Fruit fly (Drosophila melanogaster) whole organism, embryonic: Measurements from ENCODE around the gene CstF50.

Source experiments
- CG11560 ChIP-seq: fragments of 200-800 bp; sonication (Bioruptor generic); IDR thresholded peaks from 3 replicates; pipeline ENCODE4 v1.3.6; 2022; ENCODE audit warnings: missing biosample characterization, missing genetic modification characterization
- CG11695 ChIP-seq: fragments of 200-800 bp; sonication (Bioruptor generic); IDR thresholded peaks from 3 replicates; pipeline ENCODE4 v1.3.6; 2022; ENCODE audit warnings: missing biosample characterization, missing genetic modification characterization
- CG13287 ChIP-seq: fragments of 200-800 bp; sonication (Bioruptor generic); IDR thresholded peaks from 2 replicates; pipeline ENCODE4 v1.3.6; 2022; ENCODE audit warnings: missing biosample characterization, missing genetic modification characterization; ENCODE audit not compliant: partially characterized antibody
- CG14710 ChIP-seq: fragments of 200-800 bp; sonication (Bioruptor generic); optimal IDR thresholded peaks from 3 replicates; lab custom pipeline; 2019; ENCODE audit warnings: missing biosample characterization, mild to moderate bottlenecking, missing genetic modification characterization, moderate library complexity
- CG14965 ChIP-seq: fragments of 200-800 bp; sonication (Bioruptor generic); optimal IDR thresholded peaks from 2 replicates; lab custom pipeline; 2016; ENCODE audit warnings: missing biosample characterization, missing genetic modification characterization, borderline replicate concordance
- CG15011 ChIP-seq: fragments of 200-800 bp; sonication (Bioruptor generic); optimal IDR thresholded peaks from 3 replicates; lab custom pipeline; 2018; ENCODE audit warnings: missing biosample characterization, mild to moderate bottlenecking, missing genetic modification characterization
- CG1602 ChIP-seq: fragments of 200-800 bp; sonication (Bioruptor generic); optimal IDR thresholded peaks from 3 replicates; lab custom pipeline; 2016; ENCODE audit warnings: missing biosample characterization, missing genetic modification characterization
- CG1792 ChIP-seq: fragments of 200-800 bp; sonication (Bioruptor generic); optimal IDR thresholded peaks from 2 replicates; lab custom pipeline; 2016; ENCODE audit warnings: missing biosample characterization, missing genetic modification characterization
- CG42726 ChIP-seq: fragments of 200-800 bp; sonication (Bioruptor generic); IDR thresholded peaks from 2 replicates; pipeline ENCODE4 v1.3.6; 2022; ENCODE audit warnings: missing biosample characterization, missing genetic modification characterization; ENCODE audit not compliant: partially characterized antibody
- CG4707 ChIP-seq: fragments of 200-800 bp; sonication (Bioruptor generic); optimal IDR thresholded peaks from 2 replicates; lab custom pipeline; 2018; ENCODE audit warnings: missing biosample characterization, mild to moderate bottlenecking, missing genetic modification characterization, moderate library complexity
- CG6813 ChIP-seq: fragments of 200-800 bp; sonication (Bioruptor generic); optimal IDR thresholded peaks from 2 replicates; lab custom pipeline; 2017; ENCODE audit warnings: missing biosample characterization, missing genetic modification characterization, mild to moderate bottlenecking, moderate library complexity, missing genetic modification reagents
- CG7745 ChIP-seq: fragments of 200-800 bp; sonication (Bioruptor generic); optimal IDR thresholded peaks from 2 replicates; lab custom pipeline; 2018; ENCODE audit warnings: missing biosample characterization, mild to moderate bottlenecking, missing genetic modification characterization, moderate library complexity
- CG9437 ChIP-seq: fragments of 200-800 bp; sonication (Bioruptor generic); optimal IDR thresholded peaks from 2 replicates; lab custom pipeline; 2018; ENCODE audit warnings: missing biosample characterization, mild to moderate bottlenecking, missing genetic modification characterization
- H15 ChIP-seq: fragments of 200-800 bp; sonication (Bioruptor generic); IDR thresholded peaks from 3 replicates; pipeline ENCODE4 v1.3.6; 2022; ENCODE audit warnings: missing biosample characterization, missing genetic modification characterization
- H2.0 ChIP-seq: fragments of 200-800 bp; sonication (Bioruptor generic); IDR thresholded peaks from 2 replicates; pipeline ENCODE4 v1.3.6; 2022; ENCODE audit warnings: missing biosample characterization, missing genetic modification characterization
- HLHmδ ChIP-seq: fragments of 200-800 bp; sonication (Bioruptor generic); optimal IDR thresholded peaks from 2 replicates; lab custom pipeline; 2018; ENCODE audit warnings: missing biosample characterization, mild to moderate bottlenecking, missing genetic modification characterization, moderate library complexity
- Hey ChIP-seq: fragments of 200-800 bp; sonication (Bioruptor generic); optimal IDR thresholded peaks from 3 replicates; lab custom pipeline; 2018; ENCODE audit warnings: missing biosample characterization, mild to moderate bottlenecking, missing genetic modification characterization
- Hr51 ChIP-seq, 2 experiments: fragments of 200-800 bp; sonication (Bioruptor generic); optimal IDR thresholded peaks; 2 replicates in 1 of 2; 3 replicates in 1 of 2; lab custom pipeline; 2016 to 2018; ENCODE audit warnings: missing biosample characterization in 2 of 2, missing genetic modification characterization in 2 of 2, mild to moderate bottlenecking in 1 of 2, moderate library complexity in 1 of 2
- Hr78 ChIP-seq, 2 experiments: fragments of 200-800 bp in 1 of 2; fragments of >200 bp in 1 of 2; sonication (Bioruptor generic) in 1 of 2; optimal IDR thresholded peaks; 2 replicates each; lab custom pipeline; 2017 to 2019; ENCODE audit warnings: missing biosample characterization in 2 of 2, missing genetic modification characterization in 2 of 2, mild to moderate bottlenecking in 1 of 2, moderate library complexity in 1 of 2
- Kr ChIP-seq: fragments of 200-800 bp; sonication (Bioruptor generic); optimal IDR thresholded peaks from 2 replicates; lab custom pipeline; 2017; ENCODE audit warnings: missing biosample characterization, mild to moderate bottlenecking, missing genetic modification characterization
- MTF-1 ChIP-seq: fragments of 200-800 bp; sonication (Bioruptor generic); optimal IDR thresholded peaks from 2 replicates; lab custom pipeline; 2018; ENCODE audit warnings: missing biosample characterization, mild to moderate bottlenecking, missing genetic modification characterization, borderline replicate concordance
- Meics ChIP-seq: fragments of 200-800 bp; sonication (Bioruptor generic); optimal IDR thresholded peaks from 2 replicates; lab custom pipeline; 2017; ENCODE audit warnings: missing biosample characterization, mild to moderate bottlenecking, missing genetic modification characterization
- NFAT ChIP-seq: fragments of 200-800 bp; sonication (Bioruptor generic); IDR thresholded peaks from 2 replicates; pipeline ENCODE4 v1.3.6; 2022; ENCODE audit warnings: missing biosample characterization, missing genetic modification characterization
- Nf-YA ChIP-seq: fragments of 200-800 bp; sonication (Bioruptor generic); IDR thresholded peaks from 2 replicates; pipeline ENCODE4 v1.3.6; 2022; ENCODE audit warnings: missing biosample characterization, missing genetic modification characterization
- Ravus ChIP-seq: fragments of 200-800 bp; sonication (Bioruptor generic); IDR thresholded peaks from 2 replicates; pipeline ENCODE4 v1.3.6; 2022; ENCODE audit warnings: missing biosample characterization, missing genetic modification characterization
- Scr ChIP-seq: fragments of 200-800 bp; sonication (Bioruptor generic); IDR thresholded peaks from 2 replicates; pipeline ENCODE4 v1.3.6; 2022; ENCODE audit warnings: missing biosample characterization, missing genetic modification characterization; ENCODE audit not compliant: partially characterized antibody
- Side ChIP-seq: fragments of 200-800 bp; sonication (Bioruptor generic); optimal IDR thresholded peaks from 2 replicates; lab custom pipeline; 2016; ENCODE audit warnings: missing biosample characterization, missing genetic modification characterization
- Ssrp ChIP-seq: fragments of 200-800 bp; sonication (Bioruptor generic); optimal IDR thresholded peaks from 2 replicates; lab custom pipeline; 2018; ENCODE audit warnings: missing biosample characterization, mild to moderate bottlenecking, missing genetic modification characterization, moderate library complexity
- bigmax ChIP-seq: fragments of 200-800 bp; sonication (Bioruptor generic); optimal IDR thresholded peaks from 2 replicates; lab custom pipeline; 2018; ENCODE audit warnings: missing biosample characterization, mild to moderate bottlenecking, missing genetic modification characterization
- bsh ChIP-seq, 2 experiments: fragments of 200-800 bp; sonication (Bioruptor generic); optimal IDR thresholded peaks; 2 replicates each; lab custom pipeline; 2017 to 2018; ENCODE audit warnings: mild to moderate bottlenecking in 2 of 2, missing biosample characterization in 2 of 2, missing genetic modification characterization in 2 of 2, moderate library complexity in 1 of 2
- caup ChIP-seq: fragments of 200-800 bp; sonication (Bioruptor generic); optimal IDR thresholded peaks from 3 replicates; lab custom pipeline; 2017; ENCODE audit warnings: missing biosample characterization, mild to moderate bottlenecking, missing genetic modification characterization, moderate library complexity; ENCODE audit not compliant: severe bottlenecking
- ci ChIP-seq: fragments of 200-800 bp; sonication (Bioruptor generic); IDR thresholded peaks from 3 replicates; pipeline ENCODE4 v1.3.6; 2022; ENCODE audit warnings: missing biosample characterization, missing genetic modification characterization
- crol ChIP-seq: fragments of 200-800 bp; sonication (Bioruptor generic); IDR thresholded peaks from 2 replicates; pipeline ENCODE4 v1.3.6; 2022; ENCODE audit warnings: missing biosample characterization, missing genetic modification characterization
- dati ChIP-seq: fragments of 200-800 bp; sonication (Bioruptor generic); IDR thresholded peaks from 2 replicates; pipeline ENCODE4 v1.3.6; 2022; ENCODE audit warnings: missing biosample characterization, missing genetic modification characterization
- gem ChIP-seq: fragments of 200-800 bp; sonication (Bioruptor generic); optimal IDR thresholded peaks from 2 replicates; lab custom pipeline; 2019; ENCODE audit warnings: missing biosample characterization, mild to moderate bottlenecking, missing genetic modification characterization, moderate library complexity
- ham ChIP-seq: fragments of 200-800 bp; sonication (Bioruptor generic); IDR thresholded peaks from 2 replicates; pipeline ENCODE4 v1.3.6; 2022; ENCODE audit warnings: missing biosample characterization, missing genetic modification characterization
- hkb ChIP-seq, 2 experiments: fragments of 200-800 bp in 1 of 2; fragments of >200 bp in 1 of 2; sonication (Bioruptor generic) in 1 of 2; IDR thresholded peaks in 1 of 2; optimal IDR thresholded peaks in 1 of 2; 2 replicates each; pipeline versions ENCODE4 v1.3.6 to Lab custom; 2017 to 2022; ENCODE audit warnings: missing biosample characterization in 1 of 2, missing genetic modification characterization in 1 of 2
- nerfin-2 ChIP-seq: fragments of 200-800 bp; sonication (Bioruptor generic); IDR thresholded peaks from 2 replicates; pipeline ENCODE4 v1.3.6; 2022; ENCODE audit warnings: missing biosample characterization, missing genetic modification characterization; ENCODE audit not compliant: partially characterized antibody
- nmo ChIP-seq: fragments of 200-800 bp; sonication (Bioruptor generic); optimal IDR thresholded peaks from 2 replicates; lab custom pipeline; 2018; ENCODE audit warnings: missing biosample characterization, mild to moderate bottlenecking, missing genetic modification characterization, moderate library complexity
- rib ChIP-seq: fragments of 200-800 bp; sonication (Bioruptor generic); IDR thresholded peaks from 2 replicates; pipeline ENCODE4 v1.3.6; 2022; ENCODE audit warnings: missing biosample characterization, missing genetic modification characterization
- seq ChIP-seq: fragments of 200-800 bp; sonication (Bioruptor generic); IDR thresholded peaks from 2 replicates; pipeline ENCODE4 v1.3.6; 2022; ENCODE audit warnings: missing biosample characterization, missing genetic modification characterization
- slou ChIP-seq: fragments of 200-800 bp; sonication (Bioruptor generic); optimal IDR thresholded peaks from 3 replicates; lab custom pipeline; 2016; ENCODE audit warnings: missing biosample characterization, missing genetic modification characterization
- sna ChIP-seq: fragments of 200-800 bp; sonication (Bioruptor generic); IDR thresholded peaks from 2 replicates; pipeline ENCODE4 v1.3.6; 2022; ENCODE audit warnings: missing biosample characterization, missing genetic modification characterization; ENCODE audit not compliant: partially characterized antibody
- tap ChIP-seq: fragments of 200-800 bp; optimal IDR thresholded peaks from 3 replicates; lab custom pipeline; 2019; ENCODE audit warnings: missing biosample characterization, mild to moderate bottlenecking, missing genetic modification characterization, moderate library complexity
- tna ChIP-seq: fragments of 200-800 bp; sonication (Bioruptor generic); IDR thresholded peaks from 2 replicates; pipeline ENCODE4 v1.3.6; 2022; ENCODE audit warnings: missing biosample characterization, missing genetic modification characterization; ENCODE audit not compliant: partially characterized antibody
- zen2 ChIP-seq: fragments of 200-800 bp; sonication (Bioruptor generic); IDR thresholded peaks from 3 replicates; pipeline ENCODE4 v1.3.6; 2022; ENCODE audit warnings: missing biosample characterization, missing genetic modification characterization; ENCODE audit not compliant: partially characterized antibody

Gene CstF50

DNA sequence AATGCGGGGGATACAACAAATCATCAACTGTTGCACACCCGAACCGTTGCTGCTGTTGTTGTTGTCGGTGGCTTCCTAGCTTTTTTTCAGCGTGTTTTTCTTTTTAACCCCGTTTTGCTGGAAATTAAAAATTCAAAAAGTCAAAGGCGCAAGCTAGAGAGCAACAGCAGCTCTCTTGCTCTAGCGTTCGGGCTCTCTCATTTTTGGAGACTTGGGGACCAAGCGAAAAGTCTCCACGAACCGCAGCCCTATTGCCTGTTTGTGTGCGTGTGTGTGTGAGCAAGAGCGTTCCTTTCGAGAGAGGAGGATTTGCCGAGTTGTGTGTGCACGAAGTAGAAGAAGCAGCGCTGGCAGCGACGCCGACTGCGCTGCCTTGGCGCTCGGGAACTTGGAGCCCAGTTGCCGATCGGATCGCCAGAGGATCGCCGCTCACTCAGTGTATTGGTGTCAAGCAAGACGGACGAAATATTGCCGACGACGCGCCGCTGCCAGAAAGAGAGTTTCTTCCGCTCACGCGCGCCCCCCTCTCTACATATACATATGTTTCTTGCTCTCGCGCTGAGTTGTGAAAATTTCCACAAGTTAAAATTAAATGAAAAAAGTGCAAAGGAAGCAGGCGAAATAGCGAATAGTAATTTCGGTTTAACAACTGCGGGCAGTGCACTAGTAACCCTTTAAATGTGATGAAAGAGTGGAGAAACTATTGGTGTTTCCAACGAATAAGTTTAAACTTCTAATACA is 12.0 kb downstream of the CstF50 start (continued):
- peak; percentile 9 for TF ChIP-seq caup (GFP tag; lab: Kevin White, UChicago)
- peak; percentile 45; the same call in 1 of the 3 replicates for TF ChIP-seq zen2 (GFP tag; lab: Robert Waterston, UW)
- no peak for TF ChIP-seq nmo
- peak; percentile 43 for TF ChIP-seq CG42726 (GFP tag; lab: Robert Waterston, UW)
- TF ChIP-seq CG11560 = no peak
- 0 out of 2 replicates have a peak, but pooled peaks have one; percentile 32 for TF ChIP-seq H2.0 (GFP tag; lab: Robert Waterston, UW)
- no peak for TF ChIP-seq CG9437 (GFP tag; lab: Kevin White, UChicago)
- peak in 1 of 2 experiments; percentile 37 for TF ChIP-seq bsh (GFP tag; optimal IDR thresholded peaks at IDR 0.05; lab: Kevin White, UChicago)
- no peak for TF ChIP-seq nerfin-2
- TF ChIP-seq Side (GFP tag; lab: Kevin White, UChicago) = no peak
- peak; percentile 42 for TF ChIP-seq CG13287 (GFP tag; lab: Robert Waterston, UW)
- 0 out of 2 replicates have a peak, but pooled peaks have one; percentile 15 for TF ChIP-seq rib (GFP tag; lab: Robert Waterston, UW)
- TF ChIP-seq CG7745 (tag; lab: Kevin White, UChicago) = no peak
- 0 out of 2 replicates have a peak, but pooled peaks have one; percentile 36 for TF ChIP-seq Scr (GFP tag; lab: Robert Waterston, UW)
- peak in 1 of 2 experiments; percentile 54 for TF ChIP-seq Hr78 (GFP tag; optimal IDR thresholded peaks at IDR 0.05; lab: Kevin White, UChicago)
- TF ChIP-seq bigmax (GFP tag; lab: Kevin White, UChicago) = no peak
- no peak for TF ChIP-seq Ssrp
- TF ChIP-seq HLHmδ (GFP tag; lab: Kevin White, UChicago) = peak; percentile 57
- TF ChIP-seq H15 (GFP tag; lab: Robert Waterston, UW) = no peak
- no peak for TF ChIP-seq Hr51 (GFP tag; optimal IDR thresholded peaks at IDR 0.05; lab: Kevin White, UChicago)
- no peak for TF ChIP-seq CG15011
- no peak for TF ChIP-seq hkb (optimal IDR thresholded peaks at IDR 0.05; lab: Kevin White, UChicago)
- peak; percentile 60; the same call in 1 of the 2 replicates for TF ChIP-seq hkb (GFP tag; IDR thresholded peaks at IDR 0.05; lab: Robert Waterston, UW)
- TF ChIP-seq CG1602 (GFP tag; lab: Kevin White, UChicago) = no peak
- TF ChIP-seq Ravus (GFP tag; lab: Robert Waterston, UW) = no peak
- TF ChIP-seq CG14965 (GFP tag; lab: Kevin White, UChicago) = no peak
- TF ChIP-seq Kr = no peak
- peak; percentile 12 for TF ChIP-seq Meics (GFP tag; lab: Kevin White, UChicago)
- TF ChIP-seq CG6813 (GFP tag; lab: Kevin White, UChicago) = no peak
- TF ChIP-seq crol = peak; percentile 89
- peak; percentile 70 for TF ChIP-seq NFAT (GFP tag; lab: Robert Waterston, UW)
- no peak for TF ChIP-seq CG1792 (GFP tag; lab: Kevin White, UChicago)
- 0 out of 2 replicates have a peak, but pooled peaks have one; percentile 11 for TF ChIP-seq tna
- TF ChIP-seq Nf-YA (GFP tag; lab: Robert Waterston, UW) = 0 out of 2 replicates have a peak, but pooled peaks have one; percentile 9
- no peak for TF ChIP-seq dati
- no peak for TF ChIP-seq Hey
- no peak for TF ChIP-seq tap (tag; lab: Kevin White, UChicago)
- 0 out of 3 replicates have a peak, but pooled peaks have one; percentile 37 for TF ChIP-seq CG11695
- peak; percentile 65 for TF ChIP-seq sna (GFP tag; lab: Robert Waterston, UW)
- TF ChIP-seq ham (GFP tag; lab: Robert Waterston, UW) = no peak
- TF ChIP-seq CG14710 (tag; lab: Kevin White, UChicago) = no peak
- no peak for TF ChIP-seq seq (GFP tag; lab: Robert Waterston, UW)
- TF ChIP-seq CG4707 (GFP tag; lab: Kevin White, UChicago) = no peak
- TF ChIP-seq MTF-1 (GFP tag; lab: Kevin White, UChicago) = no peak
- no peak for TF ChIP-seq slou (GFP tag; lab: Kevin White, UChicago)
- peak; percentile 39 for TF ChIP-seq gem
- peak; percentile 70; the same call in 2 of the 3 replicates for TF ChIP-seq ci (GFP tag; lab: Robert Waterston, UW)
